Worm (Caenorhabditis elegans) whole organism, young adult: Measurements from ENCODE around the gene srlf-24.

ENCODE experiments used
- B0035.1 ChIP-seq: sonication (generic microtip); optimal IDR thresholded peaks from 2 replicates; lab custom pipeline; 2016; ENCODE audit warnings: missing genetic modification characterization, mild to moderate bottlenecking, missing compliant biosample characterization, missing genotype, missing genetic modification reagents
- C06A6.2 ChIP-seq: fragments of 200-800 bp; sonication (Bioruptor generic); conservative IDR thresholded peaks from 2 replicates; pipeline ENCODE4 v1.3.6; 2022; ENCODE audit warnings: missing genetic modification characterization, missing compliant biosample characterization
- D2030.7 ChIP-seq: fragments of 200-800 bp; sonication (Bioruptor generic); IDR thresholded peaks from 2 replicates; pipeline ENCODE4 v1.3.6; 2022; ENCODE audit warnings: missing genetic modification reagents, missing genetic modification characterization, missing compliant biosample characterization
- F23B12.7 ChIP-seq: sonication (generic microtip); optimal IDR thresholded peaks from 2 replicates; lab custom pipeline; 2017; ENCODE audit warnings: missing genetic modification characterization, mild to moderate bottlenecking, missing compliant biosample characterization, antibody characterized with exemption, moderate library complexity; ENCODE audit not compliant: insufficient read depth
- F37B4.10 ChIP-seq: fragments of 200-800 bp; sonication (Bioruptor generic); IDR thresholded peaks from 2 replicates; pipeline ENCODE4 v1.3.6; 2022; ENCODE audit warnings: missing genetic modification characterization, missing compliant biosample characterization
- F49E8.2 ChIP-seq: sonication (generic microtip); optimal IDR thresholded peaks from 3 replicates; lab custom pipeline; 2017; ENCODE audit warnings: missing genetic modification characterization, mild to moderate bottlenecking, missing compliant biosample characterization, antibody characterized with exemption, moderate library complexity; ENCODE audit not compliant: insufficient read depth
- F52B5.7 ChIP-seq: sonication (generic microtip); optimal IDR thresholded peaks from 2 replicates; lab custom pipeline; 2016; ENCODE audit warnings: mild to moderate bottlenecking, missing genetic modification characterization, missing compliant biosample characterization
- Y53F4B.3 ChIP-seq: fragments of 200-800 bp; sonication (Bioruptor generic); IDR thresholded peaks from 2 replicates; pipeline ENCODE4 v1.3.6; 2022; ENCODE audit warnings: missing genetic modification reagents, missing genetic modification characterization, missing compliant biosample characterization
- Y79H2A.3 ChIP-seq: fragments of 200-800 bp; sonication (Bioruptor generic); conservative IDR thresholded peaks from 2 replicates; pipeline ENCODE4 v1.3.6; 2022; ENCODE audit warnings: missing genetic modification reagents, missing genetic modification characterization, missing compliant biosample characterization
- aptf-2 ChIP-seq: fragments of 200-800 bp; sonication (Bioruptor generic); conservative IDR thresholded peaks from 2 replicates; pipeline ENCODE4 v1.3.6; 2022; ENCODE audit warnings: missing genetic modification reagents, missing genetic modification characterization, missing compliant biosample characterization
- aptf-3 ChIP-seq: fragments of 200-800 bp; sonication (Bioruptor generic); IDR thresholded peaks from 2 replicates; pipeline ENCODE4 v1.3.6; 2022; ENCODE audit warnings: missing genetic modification characterization, missing compliant biosample characterization
- atf-7 ChIP-seq: sonication (generic microtip); optimal IDR thresholded peaks from 2 replicates; lab custom pipeline; 2017; ENCODE audit warnings: mild to moderate bottlenecking, missing genetic modification characterization, missing compliant biosample characterization
- attf-5 ChIP-seq: fragments of 200-800 bp; sonication (Bioruptor generic); optimal IDR thresholded peaks from 2 replicates; lab custom pipeline; 2018; ENCODE audit warnings: mild to moderate bottlenecking, missing genetic modification characterization, missing compliant biosample characterization
- attf-6 ChIP-seq: fragments of 200-800 bp; sonication (Bioruptor generic); IDR thresholded peaks from 2 replicates; pipeline ENCODE4 v1.3.6; 2022; ENCODE audit warnings: missing genetic modification reagents, missing genetic modification characterization, missing compliant biosample characterization
- ceh-40 ChIP-seq: fragments of 200-800 bp; sonication (Bioruptor generic); IDR thresholded peaks from 2 replicates; pipeline ENCODE4 v1.3.6; 2022; ENCODE audit warnings: missing genetic modification characterization, missing compliant biosample characterization
- ceh-91 ChIP-seq: fragments of 200-800 bp; sonication (Bioruptor generic); IDR thresholded peaks from 2 replicates; pipeline ENCODE4 v1.3.6; 2022; ENCODE audit warnings: missing genetic modification reagents, missing genetic modification characterization, missing compliant biosample characterization
- egl-44 ChIP-seq: fragments of 200-800 bp; sonication (Bioruptor generic); IDR thresholded peaks from 2 replicates; pipeline ENCODE4 v1.3.6; 2022; ENCODE audit warnings: missing genetic modification reagents, missing genetic modification characterization, missing compliant biosample characterization
- egrh-3 ChIP-seq: fragments of 200-800 bp; sonication (Bioruptor generic); IDR thresholded peaks from 2 replicates; pipeline ENCODE4 v1.3.6; 2022; ENCODE audit warnings: missing genetic modification reagents, missing genetic modification characterization, missing compliant biosample characterization
- fkh-3 ChIP-seq: sonication (generic microtip); optimal IDR thresholded peaks from 2 replicates; lab custom pipeline; 2016; ENCODE audit warnings: mild to moderate bottlenecking, missing genetic modification characterization, missing compliant biosample characterization
- him-1 ChIP-seq: sonication (generic microtip); optimal IDR thresholded peaks from 2 replicates; lab custom pipeline; 2016; ENCODE audit warnings: missing genotype, missing genetic modification reagents, missing genetic modification characterization, missing compliant biosample characterization
- hmg-20 ChIP-seq: fragments of 200-800 bp; sonication (Bioruptor generic); IDR thresholded peaks from 2 replicates; pipeline ENCODE4 v1.3.6; 2022; ENCODE audit warnings: missing genetic modification reagents, missing genetic modification characterization, missing compliant biosample characterization
- hrde-1 ChIP-seq: sonication (generic microtip); optimal IDR thresholded peaks from 2 replicates; lab custom pipeline; 2016; ENCODE audit warnings: missing genetic modification characterization, mild to moderate bottlenecking, missing compliant biosample characterization, moderate library complexity, missing genotype, missing genetic modification reagents, borderline replicate concordance
- lag-1 ChIP-seq: fragments of 200-800 bp; sonication (Bioruptor generic); IDR thresholded peaks from 2 replicates; pipeline ENCODE4 v1.3.6; 2022; ENCODE audit warnings: missing genetic modification reagents, missing genetic modification characterization, missing compliant biosample characterization
- let-526 ChIP-seq: fragments of 200-800 bp; sonication (Bioruptor generic); IDR thresholded peaks from 2 replicates; pipeline ENCODE4 v1.3.6; 2022; ENCODE audit warnings: missing genetic modification reagents, missing genetic modification characterization, missing compliant biosample characterization
- lin-26 ChIP-seq: fragments of 200-800 bp; sonication (Bioruptor generic); IDR thresholded peaks from 2 replicates; pipeline ENCODE4 v1.3.6; 2022; ENCODE audit warnings: missing genetic modification reagents, missing genetic modification characterization, missing compliant biosample characterization
- lin-35 ChIP-seq, 3 experiments: fragments of 150-350 bp in 2 of 3; sonication (generic microtip) in 1 of 3; optimal IDR thresholded peaks; 2 replicates each; lab custom pipeline; 2014 to 2018; ENCODE audit warnings: missing biosample characterization in 3 of 3, missing genetic modification characterization in 3 of 3, missing genetic modification reagents in 3 of 3
- lin-54 ChIP-seq: fragments of 200-800 bp; sonication (Bioruptor generic); optimal IDR thresholded peaks from 2 replicates; lab custom pipeline; 2018; ENCODE audit warnings: mild to moderate bottlenecking, missing genetic modification characterization, missing compliant biosample characterization
- lir-1 ChIP-seq: fragments of 200-800 bp; sonication (Bioruptor generic); conservative IDR thresholded peaks from 2 replicates; pipeline ENCODE4 v1.3.6; 2022; ENCODE audit warnings: missing genetic modification reagents, missing genetic modification characterization, missing compliant biosample characterization
- lsl-1 ChIP-seq: fragments of 200-800 bp; sonication (Bioruptor generic); optimal IDR thresholded peaks from 2 replicates; lab custom pipeline; 2018; ENCODE audit warnings: mild to moderate bottlenecking, missing genetic modification characterization, moderate library complexity, missing compliant biosample characterization
- madf-8 ChIP-seq: fragments of 200-800 bp; sonication (Bioruptor generic); conservative IDR thresholded peaks from 2 replicates; pipeline ENCODE4 v1.3.6; 2022; ENCODE audit warnings: missing genetic modification reagents, missing genetic modification characterization, missing compliant biosample characterization
- mcd-1 ChIP-seq: fragments of 200-800 bp; sonication (Bioruptor generic); IDR thresholded peaks from 2 replicates; pipeline ENCODE4 v1.3.6; 2022; ENCODE audit warnings: missing genetic modification reagents, missing genetic modification characterization, missing compliant biosample characterization
- mel-28 ChIP-seq: sonication (generic microtip); optimal IDR thresholded peaks from 2 replicates; lab custom pipeline; 2016; ENCODE audit warnings: borderline replicate concordance, mild to moderate bottlenecking, missing genetic modification characterization, missing compliant biosample characterization
- mes-4 ChIP-seq: sonication (generic microtip); optimal IDR thresholded peaks from 2 replicates; lab custom pipeline; 2016; ENCODE audit warnings: missing genotype, missing genetic modification characterization, missing compliant biosample characterization
- nfya-2 ChIP-seq: fragments of 200-800 bp; sonication (Bioruptor generic); IDR thresholded peaks from 2 replicates; pipeline ENCODE4 v1.3.6; 2022; ENCODE audit warnings: missing genetic modification reagents, missing genetic modification characterization, missing compliant biosample characterization
- pbrm-1 ChIP-seq: fragments of 200-800 bp; sonication (Bioruptor generic); IDR thresholded peaks from 2 replicates; pipeline ENCODE4 v1.3.6; 2022; ENCODE audit warnings: missing genetic modification reagents, missing genetic modification characterization, missing compliant biosample characterization
- rpc-1 ChIP-seq, 2 experiments: fragments of 150-350 bp in 1 of 2; sonication (generic microtip) in 1 of 2; optimal IDR thresholded peaks; 2 replicates each; lab custom pipeline; 2014 to 2018; ENCODE audit warnings: missing biosample characterization in 1 of 2, missing genetic modification characterization in 1 of 2, missing genetic modification reagents in 1 of 2, missing genotype in 1 of 2
- sea-2 ChIP-seq: fragments of 200-800 bp; sonication (Bioruptor generic); IDR thresholded peaks from 2 replicates; pipeline ENCODE4 v1.3.6; 2022; ENCODE audit warnings: missing genetic modification characterization, missing compliant biosample characterization
- snpc-1.3 ChIP-seq: sonication (generic microtip); optimal IDR thresholded peaks from 2 replicates; lab custom pipeline; 2017; ENCODE audit warnings: missing genetic modification characterization, mild to moderate bottlenecking, missing compliant biosample characterization, antibody characterized with exemption, moderate library complexity, missing genotype, missing genetic modification reagents; ENCODE audit not compliant: insufficient read depth
- snpc-3.4 ChIP-seq: sonication (generic microtip); optimal IDR thresholded peaks from 2 replicates; lab custom pipeline; 2017; ENCODE audit warnings: missing genetic modification characterization, mild to moderate bottlenecking, missing compliant biosample characterization, antibody characterized with exemption, moderate library complexity, missing genotype, missing genetic modification reagents
- snpc-4 ChIP-seq, 5 experiments: fragments of 150-350 bp in 1 of 5; sonication (generic microtip) in 4 of 5; optimal IDR thresholded peaks; 2 replicates each; lab custom pipeline; 2014 to 2018; ENCODE audit warnings: missing genetic modification characterization in 5 of 5, missing biosample characterization in 3 of 5, antibody characterized with exemption in 2 of 5, mild to moderate bottlenecking in 2 of 5, missing compliant biosample characterization in 2 of 5, missing genotype in 2 of 5, moderate library complexity in 2 of 5, missing genetic modification reagents in 1 of 5
- somi-1 ChIP-seq: fragments of 200-800 bp; sonication (Bioruptor generic); optimal IDR thresholded peaks from 2 replicates; lab custom pipeline; 2018; ENCODE audit warnings: mild to moderate bottlenecking, missing genetic modification characterization, missing compliant biosample characterization
- sptf-2 ChIP-seq: fragments of 200-800 bp; sonication (Bioruptor generic); optimal IDR thresholded peaks from 2 replicates; lab custom pipeline; 2018; ENCODE audit warnings: mild to moderate bottlenecking, missing genetic modification characterization, missing compliant biosample characterization
- tbx-9 ChIP-seq: sonication (generic microtip); optimal IDR thresholded peaks from 2 replicates; lab custom pipeline; 2016; ENCODE audit warnings: borderline replicate concordance, missing genetic modification characterization, inconsistent platforms, missing compliant biosample characterization
- tlf-1 ChIP-seq: fragments of 200-800 bp; sonication (Bioruptor generic); optimal IDR thresholded peaks from 2 replicates; lab custom pipeline; 2018; ENCODE audit warnings: mild to moderate bottlenecking, missing genetic modification characterization, missing compliant biosample characterization
- ztf-18 ChIP-seq: sonication (generic microtip); optimal IDR thresholded peaks from 2 replicates; lab custom pipeline; 2016; ENCODE audit warnings: missing genotype, mild to moderate bottlenecking, missing genetic modification characterization, missing compliant biosample characterization

srlf-24 gene

DNA sequence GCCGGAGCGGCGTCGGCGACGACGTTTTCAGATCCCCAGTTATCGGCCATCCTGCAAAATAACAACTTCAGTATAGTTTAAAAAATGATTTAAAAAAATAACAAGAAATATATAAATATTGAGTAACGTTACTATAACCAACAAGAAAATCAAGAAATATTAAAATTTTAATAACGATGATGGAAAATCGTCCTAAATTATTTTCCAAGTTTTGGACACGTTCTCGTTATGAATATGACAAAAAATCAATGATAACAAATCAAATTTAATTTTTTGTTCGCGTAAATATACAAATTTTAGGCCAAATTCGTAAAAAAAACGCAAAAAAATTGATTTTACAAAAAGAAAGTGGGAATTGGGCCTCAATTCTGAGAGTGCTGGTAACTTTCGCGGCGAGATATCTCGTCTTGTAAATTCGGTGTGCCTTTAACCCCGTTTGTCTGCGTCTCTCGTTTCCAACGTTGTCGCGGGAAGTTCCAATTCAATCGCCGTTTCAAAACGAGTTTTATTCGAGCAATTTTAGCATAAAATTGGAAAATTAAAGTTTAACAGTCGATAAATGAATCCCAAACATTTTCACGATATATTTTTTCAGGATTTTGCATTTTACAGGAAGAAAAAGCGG is 5.5 kb upstream of the srlf-24 start, which contains the start of gene rps-5 (continued):
- TF ChIP-seq rpc-1 (optimal IDR thresholded peaks at IDR 0.05; lab: Kevin White, UChicago) (no peak), rpc-1 (tag; optimal IDR thresholded peaks at IDR 0.05; lab: Kevin White, UChicago) (no peak), egrh-3 (GFP tag; lab: Robert Waterston, UW) (no peak), Y53F4B.3 (no peak), snpc-1.3 (tag; lab: Kevin White, UChicago) (peak; percentile 33), snpc-3.4 (tag; lab: Kevin White, UChicago) (peak; percentile 41), ztf-18 (no peak), F49E8.2 (tag; lab: Kevin White, UChicago) (peak; percentile 19), fkh-3 (tag; lab: Kevin White, UChicago) (no peak), D2030.7 (GFP tag; lab: Robert Waterston, UW) (peak; percentile 52; the same call in 1 of the 2 replicates), attf-5 (GFP tag; lab: Kevin White, UChicago) (no peak), mcd-1 (GFP tag; lab: Robert Waterston, UW) (peak; percentile 54), C06A6.2 (GFP tag; lab: Robert Waterston, UW) (no peak), lir-1 (no peak), tlf-1 (no peak), B0035.1 (tag; lab: Kevin White, UChicago) (no peak), mes-4 (tag; lab: Kevin White, UChicago) (no peak), F37B4.10 (GFP tag; lab: Robert Waterston, UW) (no peak), lin-54 (GFP tag; lab: Kevin White, UChicago) (peak; percentile 51), snpc-4 (GFP tag; optimal IDR thresholded peaks at IDR 0.05; lab: Kevin White, UChicago) (no peak), snpc-4 (tag; optimal IDR thresholded peaks at IDR 0.05; lab: Kevin White, UChicago) (peak in 2 of 4 experiments; percentile 29 to 31), lin-26 (no peak), egl-44 (GFP tag; lab: Robert Waterston, UW) (no peak), madf-8 (GFP tag; lab: Robert Waterston, UW) (no peak; the same call in 1 of the 2 replicates)

DNA sequence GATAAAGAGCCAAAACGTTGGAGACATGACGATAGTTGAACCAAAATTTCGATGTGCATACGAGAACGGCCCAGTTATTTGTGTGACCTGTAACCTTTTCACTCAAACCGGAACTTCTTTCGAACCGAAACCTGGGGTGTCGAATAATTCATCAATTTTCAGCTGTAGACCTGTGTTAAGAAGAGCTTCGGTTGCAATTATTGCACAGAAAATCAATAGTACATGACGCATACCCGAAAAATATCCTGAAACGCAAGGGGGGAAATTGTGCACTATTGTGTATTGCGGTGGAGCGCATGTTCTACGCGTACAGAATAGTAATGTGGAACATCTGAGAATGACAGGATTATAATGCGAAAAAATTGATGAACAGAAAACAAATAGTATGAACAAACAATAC is 4.1 kb upstream of the srlf-24 start, which contains the start of gene pigk-1:
TSS of gene pigk-1 (minus strand) at position 248 of the 400 bp plus-strand sequence.
- TF ChIP-seq mel-28 (tag; lab: Kevin White, UChicago) = no peak
- TF ChIP-seq sea-2 (GFP tag; lab: Robert Waterston, UW) = no peak
- no peak for TF ChIP-seq lin-35 (GFP tag; optimal IDR thresholded peaks at IDR 0.05; lab: Kevin White, UChicago)
- peak; percentile 17; the same call in 1 of the 2 replicates for TF ChIP-seq aptf-3 (GFP tag; lab: Robert Waterston, UW)
- peak; percentile 44 for TF ChIP-seq lsl-1 (GFP tag; lab: Kevin White, UChicago)
- peak; percentile 69 for TF ChIP-seq F49E8.2 (tag; lab: Kevin White, UChicago)
- no peak for TF ChIP-seq ceh-40 (GFP tag; lab: Robert Waterston, UW)
- TF ChIP-seq nfya-2 (GFP tag; lab: Robert Waterston, UW) = peak; percentile 71; the same call in 1 of the 2 replicates
- TF ChIP-seq sptf-2 (GFP tag; lab: Kevin White, UChicago) = no peak
- TF ChIP-seq attf-5 (GFP tag; lab: Kevin White, UChicago) = no peak
- TF ChIP-seq egl-44 (GFP tag; lab: Robert Waterston, UW) = no peak
- no peak for TF ChIP-seq lin-26
- no peak for TF ChIP-seq hrde-1 (tag; lab: Kevin White, UChicago)
- no peak for TF ChIP-seq let-526 (GFP tag; lab: Robert Waterston, UW)
- peak; percentile 56 for TF ChIP-seq lin-54 (GFP tag; lab: Kevin White, UChicago)
- TF ChIP-seq lag-1 (GFP tag; lab: Robert Waterston, UW) = no peak
- TF ChIP-seq tbx-9 (tag; lab: Kevin White, UChicago) = no peak
- no peak for TF ChIP-seq aptf-2 (GFP tag; lab: Robert Waterston, UW)
- no peak for TF ChIP-seq F23B12.7
- TF ChIP-seq somi-1 (GFP tag; lab: Kevin White, UChicago) = no peak
- TF ChIP-seq F52B5.7 (tag; lab: Kevin White, UChicago) = no peak
- no peak for TF ChIP-seq atf-7 (tag; lab: Kevin White, UChicago)
- TF ChIP-seq hmg-20 (GFP tag; lab: Robert Waterston, UW) = no peak
- TF ChIP-seq pbrm-1 = no peak
- TF ChIP-seq Y79H2A.3 = no peak
- TF ChIP-seq attf-6 (GFP tag; lab: Robert Waterston, UW) = peak; percentile 76
- TF ChIP-seq ceh-91 = no peak
- no peak for TF ChIP-seq him-1 (tag; lab: Kevin White, UChicago)
